Fruit fly (Drosophila melanogaster): ENCODE measurements around the gene Kots.

The Kots gene

DNA sequence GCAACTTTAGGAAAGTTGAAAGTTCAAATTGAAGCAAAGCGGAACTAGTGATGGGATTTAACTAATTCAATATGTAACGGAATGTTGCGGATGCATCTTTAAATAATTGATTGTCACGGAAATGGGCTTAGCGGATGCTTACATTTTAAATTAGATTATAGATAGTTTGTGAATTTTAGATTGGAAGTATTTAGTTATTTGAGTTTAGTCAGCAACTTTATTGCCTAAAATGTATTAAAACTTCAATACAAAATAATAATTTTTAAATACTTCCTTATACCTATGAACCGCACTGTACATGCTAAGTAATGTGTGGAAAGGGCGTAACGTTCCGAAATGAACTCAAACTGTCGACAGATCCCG lies 42.9 kb upstream of the Kots start (continued):
- TF ChIP-seq p53 (GFP tag; optimal IDR thresholded peaks at IDR 0.05), result no peak
- TF ChIP-seq CG11695 (GFP tag; IDR thresholded peaks at IDR 0.05), result 0 out of 3 replicates have a peak, but pooled peaks have one; percentile 32
- TF ChIP-seq hb (GFP tag; IDR thresholded peaks at IDR 0.05; ENCODE audit: partially characterized antibody), result no peak
- peak; percentile 51 for TF ChIP-seq Med (GFP tag)
- no peak for TF ChIP-seq CG18262 (tag; optimal IDR thresholded peaks at IDR 0.05)
- no peak for TF ChIP-seq tap (tag; optimal IDR thresholded peaks at IDR 0.05)
- TF ChIP-seq CG1792 (GFP tag; optimal IDR thresholded peaks at IDR 0.05), result no peak
- peak; percentile 15 for TF ChIP-seq Sox100B (GFP tag; optimal IDR thresholded peaks at IDR 0.05)
- TF ChIP-seq CG1647 (GFP tag; optimal IDR thresholded peaks at IDR 0.05), result no peak
- peak; percentile 19 for TF ChIP-seq dmrt99B (tag; optimal IDR thresholded peaks at IDR 0.05)
- peak in 1 of 2 experiments; percentile 14 for TF ChIP-seq Hr51 (GFP tag; optimal IDR thresholded peaks at IDR 0.05)
- TF ChIP-seq CG4424 (GFP tag; optimal IDR thresholded peaks at IDR 0.05), result peak; percentile 10
- TF ChIP-seq gem (tag; optimal IDR thresholded peaks at IDR 0.05), result peak; percentile 6
- TF ChIP-seq zf30C (GFP tag; optimal IDR thresholded peaks at IDR 0.05), result no peak
- TF ChIP-seq sens (GFP tag), result peak; percentile 53
- TF ChIP-seq Drgx (GFP tag; IDR thresholded peaks at IDR 0.05), result peak; percentile 6; the same call in 1 of the 2 replicates
- peak; percentile 38 for TF ChIP-seq Fer1 (GFP tag; optimal IDR thresholded peaks at IDR 0.05)
- TF ChIP-seq wek (GFP tag; optimal IDR thresholded peaks at IDR 0.05), result no peak
- no peak for TF ChIP-seq CG2199 (GFP tag; IDR thresholded peaks at IDR 0.05)

DNA sequence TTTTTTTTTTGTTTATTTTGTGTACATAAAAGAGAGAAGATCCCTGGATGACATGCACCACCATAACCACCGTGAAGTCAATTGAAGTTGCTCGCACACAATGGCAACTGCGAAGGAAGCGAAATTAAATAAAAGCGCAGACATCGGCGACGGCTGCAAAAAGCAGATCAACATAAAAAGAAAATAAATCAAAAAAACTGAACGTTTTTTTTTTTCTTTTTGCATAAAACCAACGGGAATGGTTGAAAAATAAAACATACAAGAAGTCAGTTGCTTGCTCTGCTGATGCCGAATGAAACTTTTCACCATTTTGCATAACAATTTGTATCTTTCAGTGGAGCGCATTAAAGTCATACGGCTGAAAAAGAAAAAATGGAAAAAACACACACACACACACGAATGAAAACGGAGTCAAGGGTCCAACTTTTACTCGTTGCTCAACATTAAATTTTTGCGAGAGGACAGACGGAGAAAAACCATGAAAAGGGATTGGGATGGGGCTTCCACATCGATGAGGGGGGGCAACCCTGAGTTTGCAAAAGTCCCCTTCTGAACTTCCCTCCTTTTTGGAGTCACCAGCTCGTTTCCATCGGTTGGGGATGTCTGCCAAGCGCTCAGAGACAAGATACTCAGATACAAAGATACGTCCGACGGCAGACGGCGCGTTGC lies 42.4 kb upstream of the Kots start:
- TF ChIP-seq Dip2 (GFP tag; IDR thresholded peaks at IDR 0.05) (no peak), Pdp1 (GFP tag; optimal IDR thresholded peaks at IDR 0.05) (peak in 1 of 2 experiments; percentile 64), pita (GFP tag; optimal IDR thresholded peaks at IDR 0.05) (no peak), stwl (tag; optimal IDR thresholded peaks at IDR 0.05) (no peak), CG2199 (GFP tag; IDR thresholded peaks at IDR 0.05) (0 out of 3 replicates have a peak, but pooled peaks have one; percentile 47), CG10366 (GFP tag; IDR thresholded peaks at IDR 0.05) (no peak), CG15696 (tag; optimal IDR thresholded peaks at IDR 0.05) (no peak), CG13894 (tag; optimal IDR thresholded peaks at IDR 0.05) (peak; percentile 64), lbe (GFP tag; optimal IDR thresholded peaks at IDR 0.05) (peak; percentile 42), dan (GFP tag; IDR thresholded peaks at IDR 0.05) (no peak), nom (GFP tag; optimal IDR thresholded peaks at IDR 0.05) (peak; percentile 93), Ada2b (GFP tag; IDR thresholded peaks at IDR 0.05) (0 out of 2 replicates have a peak, but pooled peaks have one; percentile 30), CG4424 (GFP tag; optimal IDR thresholded peaks at IDR 0.05) (no peak), Drgx (GFP tag; IDR thresholded peaks at IDR 0.05) (peak; percentile 47), Six4 (GFP tag; optimal IDR thresholded peaks at IDR 0.05) (no peak), CG6791 (GFP tag; IDR thresholded peaks at IDR 0.05; ENCODE audit: partially characterized antibody) (0 out of 3 replicates have a peak, but pooled peaks have one; percentile 6), corto (GFP tag; optimal IDR thresholded peaks at IDR 0.05) (peak; percentile 56), CoRest (tag; optimal IDR thresholded peaks at IDR 0.05) (no peak), CG7786 (GFP tag; optimal IDR thresholded peaks at IDR 0.05) (no peak), Asciz (GFP tag; optimal IDR thresholded peaks at IDR 0.05) (peak; percentile 0), hb (GFP tag; IDR thresholded peaks at IDR 0.05; ENCODE audit: partially characterized antibody) (no peak), zfh1 (GFP tag; IDR thresholded peaks at IDR 0.05) (0 out of 3 replicates have a peak, but pooled peaks have one; percentile 22), CG16779 (GFP tag; IDR thresholded peaks at IDR 0.05) (0 out of 2 replicates have a peak, but pooled peaks have one; percentile 14), bsh (GFP tag; optimal IDR thresholded peaks at IDR 0.05) (peak in 1 of 2 experiments; percentile 41), fru (optimal IDR thresholded peaks at IDR 0.05) (no peak), abd-A (tag; optimal IDR thresholded peaks at IDR 0.05) (peak; percentile 32), CG33557 (GFP tag; optimal IDR thresholded peaks at IDR 0.05) (no peak), vfl (GFP tag; optimal IDR thresholded peaks at IDR 0.05) (no peak), al (GFP tag; IDR thresholded peaks at IDR 0.05) (no peak), CG13296 (GFP tag; optimal IDR thresholded peaks at IDR 0.05) (no peak)
